Fruit fly (Drosophila melanogaster): ENCODE data around the gene jp.

DNA sequence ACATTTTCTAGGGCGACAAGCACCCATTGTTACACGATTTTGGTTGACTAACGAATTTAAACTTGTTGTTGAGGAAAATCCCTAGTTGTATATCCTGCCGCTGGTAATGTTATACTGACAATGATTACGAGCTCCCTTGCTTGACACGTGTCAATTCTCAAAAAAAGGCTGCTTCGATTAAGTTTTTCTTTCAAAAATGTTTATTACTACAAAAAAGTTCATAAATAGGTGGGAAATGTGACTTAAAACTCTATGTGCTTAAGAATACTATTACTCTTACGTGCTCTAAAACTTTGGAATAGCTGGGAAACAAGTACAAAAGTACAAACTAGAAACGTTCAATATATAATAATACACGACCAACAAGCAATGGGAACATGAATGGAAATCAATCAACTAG, 13.0 kb upstream of the jp start, which contains the start of gene CG31709:
- TF ChIP-seq Vsx2 (GFP tag; optimal IDR thresholded peaks at IDR 0.05; ENCODE audit: partially characterized antibody), result no peak
- no peak for TF ChIP-seq pan (optimal IDR thresholded peaks at IDR 0.05)
- TF ChIP-seq br (GFP tag; optimal IDR thresholded peaks at IDR 0.05), result no peak
- TF ChIP-seq brk (GFP tag; optimal IDR thresholded peaks at IDR 0.05), result no peak
- no peak for TF ChIP-seq OdsH (GFP tag; optimal IDR thresholded peaks at IDR 0.05)
- TF ChIP-seq Sp1 (GFP tag; optimal IDR thresholded peaks at IDR 0.05), result no peak
- no peak for TF ChIP-seq psq (GFP tag; optimal IDR thresholded peaks at IDR 0.05)
- no peak for TF ChIP-seq lola (GFP tag; optimal IDR thresholded peaks at IDR 0.05)
- no peak for TF ChIP-seq fru (GFP tag; optimal IDR thresholded peaks at IDR 0.05)

All from whole organism, wandering third instar larva.